Fruit fly (Drosophila melanogaster): ENCODE data around the gene CG1662.

CG1662 gene

dm6 chrX:13401245-13401644 is 13.9 kb downstream of the CG1662 start (continued):
- TF ChIP-seq CG4424 (GFP tag; optimal IDR thresholded peaks at IDR 0.05), result peak; percentile 7
- TF ChIP-seq CG10267 (tag; optimal IDR thresholded peaks at IDR 0.05), result peak; percentile 2
- TF ChIP-seq CG2199 (GFP tag; IDR thresholded peaks at IDR 0.05), result peak; percentile 10; the same call in 1 of the 3 replicates
- TF ChIP-seq sens (GFP tag), result peak; percentile 71
- peak; percentile 5; the same call in 1 of the 2 replicates for TF ChIP-seq CG10959 (GFP tag; IDR thresholded peaks at IDR 0.05)
- TF ChIP-seq NK7.1 (GFP tag; optimal IDR thresholded peaks at IDR 0.05), result peak; percentile 18
- 0 out of 3 replicates have a peak, but pooled peaks have one; percentile 24 for TF ChIP-seq H15 (GFP tag; IDR thresholded peaks at IDR 0.05)

- TF ChIP-seq CG10959 (GFP tag; IDR thresholded peaks at IDR 0.05) (no peak), Hr51 (GFP tag; optimal IDR thresholded peaks at IDR 0.05) (no peak), Doc3 (GFP tag; IDR thresholded peaks at IDR 0.05; ENCODE audit: partially characterized antibody) (no peak), maf-S (GFP tag; optimal IDR thresholded peaks at IDR 0.05) (no peak), ato (GFP tag; IDR thresholded peaks at IDR 0.05; ENCODE audit: partially characterized antibody) (no peak), Pdp1 (GFP tag; optimal IDR thresholded peaks at IDR 0.05) (no peak)
These were observed 15.4 kb downstream of the CG1662 start, which contains the start of gene CG12725 for dm6 chrX:13402763-13403162. Gene CG12725, minus strand, starts transcription at chrX:13402863.

- TF ChIP-seq GATAe (GFP tag; conservative IDR thresholded peaks at IDR 0.05), result peak; percentile 55
- TF ChIP-seq Hey (tag; optimal IDR thresholded peaks at IDR 0.05), result peak; percentile 55
- TF ChIP-seq fd64A (GFP tag; optimal IDR thresholded peaks at IDR 0.05), result peak; percentile 26
- no peak for TF ChIP-seq sr (GFP tag; IDR thresholded peaks at IDR 0.05)
- peak; percentile 26; the same call in 1 of the 2 replicates for TF ChIP-seq CG4360 (GFP tag; IDR thresholded peaks at IDR 0.05)
- no peak for TF ChIP-seq eyg (GFP tag; optimal IDR thresholded peaks at IDR 0.05)
- TF ChIP-seq CG4617 (GFP tag; optimal IDR thresholded peaks at IDR 0.05; ENCODE audit: borderline replicate concordance), result no peak
- TF ChIP-seq stc (GFP tag; IDR thresholded peaks at IDR 0.05), result no peak
- TF ChIP-seq grn (GFP tag; optimal IDR thresholded peaks at IDR 0.05), result peak; percentile 92
- 0 out of 3 replicates have a peak, but pooled peaks have one; percentile 7 for TF ChIP-seq ci (GFP tag; IDR thresholded peaks at IDR 0.05)
- 0 out of 4 replicates have a peak, but pooled peaks have one; percentile 8 for TF ChIP-seq chinmo (GFP tag; IDR thresholded peaks at IDR 0.05; ENCODE audit: partially characterized antibody)
- peak in 1 of 2 experiments; percentile 33 for TF ChIP-seq insv (GFP tag; optimal IDR thresholded peaks at IDR 0.05)
- TF ChIP-seq NC2β (GFP tag; optimal IDR thresholded peaks at IDR 0.05), result no peak
- peak; percentile 32 for TF ChIP-seq B-H2 (GFP tag; optimal IDR thresholded peaks at IDR 0.05)
- no peak for TF ChIP-seq toy (GFP tag; IDR thresholded peaks at IDR 0.05)
- no peak for TF ChIP-seq vnd (GFP tag; IDR thresholded peaks at IDR 0.05; ENCODE audit: partially characterized antibody)
- peak; percentile 7 for TF ChIP-seq CG12769 (tag; optimal IDR thresholded peaks at IDR 0.05)
- peak; percentile 90 for TF ChIP-seq CG34376 (GFP tag; optimal IDR thresholded peaks at IDR 0.05)
- TF ChIP-seq mirr (GFP tag; optimal IDR thresholded peaks at IDR 0.05), result peak; percentile 87
- 0 out of 2 replicates have a peak, but pooled peaks have one; percentile 24 for TF ChIP-seq ara (GFP tag; IDR thresholded peaks at IDR 0.05)
- no peak for TF ChIP-seq CG7372 (GFP tag; IDR thresholded peaks at IDR 0.05)
- TF ChIP-seq exex (tag; optimal IDR thresholded peaks at IDR 0.05), result peak; percentile 99
- TF ChIP-seq CG7271 (tag; optimal IDR thresholded peaks at IDR 0.05), result no peak
- no peak for TF ChIP-seq salm (tag; optimal IDR thresholded peaks at IDR 0.05)
- TF ChIP-seq pfk (GFP tag; optimal IDR thresholded peaks at IDR 0.05), result peak; percentile 31
- TF ChIP-seq Drgx (GFP tag; IDR thresholded peaks at IDR 0.05), result no peak
- TF ChIP-seq CG2199 (GFP tag; IDR thresholded peaks at IDR 0.05), result 0 out of 3 replicates have a peak, but pooled peaks have one; percentile 24
- no peak for TF ChIP-seq CG3838 (GFP tag; optimal IDR thresholded peaks at IDR 0.05)
- no peak for TF ChIP-seq bcd (GFP tag; optimal IDR thresholded peaks at IDR 0.05)
- TF ChIP-seq Deaf1 (tag; optimal IDR thresholded peaks at IDR 0.05), result peak; percentile 22
- TF ChIP-seq CG13296 (GFP tag; optimal IDR thresholded peaks at IDR 0.05), result peak; percentile 32
- TF ChIP-seq CG8290 (GFP tag; optimal IDR thresholded peaks at IDR 0.05), result no peak
- peak in 1 of 2 experiments; percentile 1 for TF ChIP-seq CG8290 (tag; optimal IDR thresholded peaks at IDR 0.05)
- no peak for TF ChIP-seq CG8089 (GFP tag; optimal IDR thresholded peaks at IDR 0.05)
- TF ChIP-seq CG31365 (tag; optimal IDR thresholded peaks at IDR 0.05), result no peak
- TF ChIP-seq CG10543 (GFP tag; optimal IDR thresholded peaks at IDR 0.05), result peak; percentile 79
- TF ChIP-seq maf-S (GFP tag; optimal IDR thresholded peaks at IDR 0.05), result no peak
These were observed 16.2 kb downstream of the CG1662 start for dm6 chrX:13403553-13403952.

Data from whole organism, embryonic.